Worm (Caenorhabditis elegans) whole organism, mixed stage, embryonic: Measurements from ENCODE around the gene srlf-31.

Source experiments
- M03D4.4 ChIP-seq: sonication (generic microtip); optimal IDR thresholded peaks from 2 replicates; lab custom pipeline; 2017; ENCODE audit warnings: mild to moderate bottlenecking, missing genetic modification characterization, missing compliant biosample characterization
- bed-3 ChIP-seq: fragments of 200-800 bp; sonication (Bioruptor generic); optimal IDR thresholded peaks from 3 replicates; lab custom pipeline; 2018; ENCODE audit warnings: mild to moderate bottlenecking, missing genetic modification characterization, moderate library complexity, missing compliant biosample characterization
- blmp-1 ChIP-seq: fragments of 150-350 bp; optimal IDR thresholded peaks from 2 replicates; lab custom pipeline; 2014; ENCODE audit warnings: missing biosample characterization, missing genetic modification characterization
- ceh-43 ChIP-seq: fragments of 200-800 bp; sonication (Bioruptor generic); optimal IDR thresholded peaks from 2 replicates; lab custom pipeline; 2018; ENCODE audit warnings: mild to moderate bottlenecking, missing genetic modification characterization, moderate library complexity, missing compliant biosample characterization
- ces-1 ChIP-seq: fragments of 150-350 bp; optimal IDR thresholded peaks from 2 replicates; lab custom pipeline; 2014; ENCODE audit warnings: missing biosample characterization, missing genetic modification reagents, missing genetic modification characterization
- cnd-1 ChIP-seq: fragments of 200-800 bp; sonication (Bioruptor generic); optimal IDR thresholded peaks from 2 replicates; lab custom pipeline; 2018; ENCODE audit warnings: mild to moderate bottlenecking, missing genetic modification characterization, missing compliant biosample characterization
- drap-1 ChIP-seq: fragments of 200-800 bp; sonication (Bioruptor generic); optimal IDR thresholded peaks from 3 replicates; lab custom pipeline; 2018; ENCODE audit warnings: mild to moderate bottlenecking, missing genetic modification characterization, missing compliant biosample characterization
- elt-1 ChIP-seq: sonication (generic microtip); optimal IDR thresholded peaks from 2 replicates; lab custom pipeline; 2017; ENCODE audit warnings: missing genetic modification characterization, mild to moderate bottlenecking, missing compliant biosample characterization, antibody characterized with exemption, moderate library complexity, borderline replicate concordance; ENCODE audit not compliant: insufficient read depth
- flh-1 ChIP-seq: fragments of 200-800 bp; sonication (Bioruptor generic); optimal IDR thresholded peaks from 2 replicates; lab custom pipeline; 2018; ENCODE audit warnings: mild to moderate bottlenecking, missing genetic modification characterization, moderate library complexity, missing compliant biosample characterization
- ham-2 ChIP-seq: fragments of 200-800 bp; sonication (Bioruptor generic); optimal IDR thresholded peaks from 2 replicates; lab custom pipeline; 2018; ENCODE audit warnings: mild to moderate bottlenecking, missing genetic modification characterization, missing compliant biosample characterization
- hlh-1 ChIP-seq: fragments of 150-350 bp; optimal IDR thresholded peaks from 2 replicates; lab custom pipeline; 2014; ENCODE audit warnings: missing biosample characterization, missing genetic modification reagents, missing genetic modification characterization
- lin-13 ChIP-seq: fragments of 150-350 bp; optimal IDR thresholded peaks from 2 replicates; lab custom pipeline; 2014; ENCODE audit warnings: missing biosample characterization, missing genetic modification characterization
- lsy-2 ChIP-seq: fragments of 150-350 bp; optimal IDR thresholded peaks from 2 replicates; lab custom pipeline; 2014; ENCODE audit warnings: missing biosample characterization, missing genetic modification characterization
- mab-5 ChIP-seq: fragments of 150-350 bp; optimal IDR thresholded peaks from 2 replicates; lab custom pipeline; 2014; ENCODE audit warnings: missing biosample characterization, missing genetic modification characterization
- mep-1 ChIP-seq: fragments of 150-350 bp; optimal IDR thresholded peaks from 2 replicates; lab custom pipeline; 2017; ENCODE audit warnings: missing biosample characterization, missing genetic modification reagents, missing genetic modification characterization, inconsistent platforms
- mls-2 ChIP-seq: sonication (generic microtip); optimal IDR thresholded peaks from 2 replicates; lab custom pipeline; 2016; ENCODE audit warnings: mild to moderate bottlenecking, missing genetic modification characterization, moderate library complexity, missing compliant biosample characterization
- nhr-12 ChIP-seq: fragments of 150-350 bp; optimal IDR thresholded peaks from 2 replicates; lab custom pipeline; 2014; ENCODE audit warnings: missing biosample characterization, missing genetic modification characterization
- nhr-2 ChIP-seq: fragments of 150-350 bp; optimal IDR thresholded peaks from 2 replicates; lab custom pipeline; 2014; ENCODE audit warnings: missing biosample characterization, missing genetic modification characterization
- nhr-237 ChIP-seq: fragments of 150-350 bp; optimal IDR thresholded peaks from 2 replicates; lab custom pipeline; 2014; ENCODE audit warnings: missing biosample characterization, missing genetic modification characterization
- nhr-76 ChIP-seq: sonication (generic microtip); optimal IDR thresholded peaks from 2 replicates; lab custom pipeline; 2017; ENCODE audit warnings: missing biosample characterization, missing genetic modification characterization
- pha-4 ChIP-seq: fragments of 150-350 bp; optimal IDR thresholded peaks from 2 replicates; lab custom pipeline; 2018; ENCODE audit warnings: missing biosample characterization, missing genetic modification reagents, missing genetic modification characterization
- sem-2 ChIP-seq: fragments of 200-800 bp; sonication (Bioruptor generic); optimal IDR thresholded peaks from 2 replicates; lab custom pipeline; 2018; ENCODE audit warnings: mild to moderate bottlenecking, missing genetic modification characterization, missing compliant biosample characterization
- snpc-4 ChIP-seq: fragments of 150-350 bp; optimal IDR thresholded peaks from 2 replicates; lab custom pipeline; 2014; ENCODE audit warnings: missing biosample characterization, missing genetic modification characterization
- sptf-1 ChIP-seq: sonication (generic microtip); optimal IDR thresholded peaks from 2 replicates; lab custom pipeline; 2017; ENCODE audit warnings: mild to moderate bottlenecking, missing genetic modification characterization, moderate library complexity, missing compliant biosample characterization
- tbx-8 ChIP-seq: fragments of 200-800 bp; sonication (Bioruptor generic); optimal IDR thresholded peaks from 2 replicates; lab custom pipeline; 2018; ENCODE audit warnings: mild to moderate bottlenecking, missing genetic modification characterization, moderate library complexity, missing compliant biosample characterization
- unc-120 ChIP-seq: sonication (generic microtip); optimal IDR thresholded peaks from 2 replicates; lab custom pipeline; 2017; ENCODE audit warnings: missing genetic modification characterization, missing compliant biosample characterization; ENCODE audit not compliant: poor library complexity, severe bottlenecking
- unc-39 ChIP-seq: fragments of 150-350 bp; optimal IDR thresholded peaks from 2 replicates; lab custom pipeline; 2014; ENCODE audit warnings: missing biosample characterization, missing genetic modification characterization
- unc-62 ChIP-seq: fragments of 150-350 bp; optimal IDR thresholded peaks from 2 replicates; lab custom pipeline; 2014; ENCODE audit warnings: missing biosample characterization, missing genetic modification reagents, missing genetic modification characterization
- zip-8 ChIP-seq: fragments of 150-350 bp; optimal IDR thresholded peaks from 2 replicates; lab custom pipeline; 2014; ENCODE audit warnings: missing biosample characterization, missing genetic modification characterization
- ztf-11 ChIP-seq: fragments of 150-350 bp; optimal IDR thresholded peaks from 2 replicates; lab custom pipeline; 2014; ENCODE audit warnings: missing biosample characterization, missing genetic modification characterization

Gene srlf-31

ce11 chrIV:11908733-11909132 lies 14.2 kb downstream of the srlf-31 start:
- TF ChIP-seq ztf-11 (no peak), nhr-237 (no peak), M03D4.4 (no peak), tbx-8 (GFP tag; lab: Kevin White, UChicago) (no peak), sptf-1 (tag; lab: Kevin White, UChicago) (no peak), blmp-1 (tag; lab: Kevin White, UChicago) (no peak), sem-2 (GFP tag; lab: Kevin White, UChicago) (no peak), mab-5 (tag; lab: Kevin White, UChicago) (no peak), cnd-1 (no peak), hlh-1 (tag; lab: Kevin White, UChicago) (no peak)

DNA sequence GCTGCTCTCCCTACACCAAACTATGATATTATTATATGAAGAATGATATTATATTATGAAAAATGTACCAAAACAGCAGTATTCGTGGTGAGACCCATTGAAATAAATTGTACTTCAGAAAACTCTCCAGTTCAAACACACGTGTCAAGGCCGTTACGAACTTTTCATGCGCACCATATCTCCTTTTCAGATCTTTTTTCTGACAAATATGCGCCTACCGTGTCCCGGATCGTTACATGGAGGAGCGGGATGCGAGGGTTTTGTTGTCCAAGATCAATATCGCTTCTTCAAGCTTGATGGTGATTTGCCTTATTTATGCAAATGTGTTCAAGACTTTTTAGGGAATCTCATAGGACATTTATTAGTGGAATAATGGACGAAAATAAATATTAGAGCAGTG lies 19.3 kb downstream of the srlf-31 start:
- TF ChIP-seq mep-1 (no peak), lin-13 (tag; lab: Kevin White, UChicago) (no peak), elt-1 (tag; lab: Kevin White, UChicago) (peak; percentile 5), mls-2 (tag; lab: Kevin White, UChicago) (no peak), flh-1 (GFP tag; lab: Kevin White, UChicago) (no peak)

ce11 chrIV:11902832-11903231 lies 20.1 kb downstream of the srlf-31 start:
- TF ChIP-seq nhr-2 (tag; lab: Kevin White, UChicago) (no peak), unc-62 (GFP tag; lab: Kevin White, UChicago) (no peak), bed-3 (GFP tag; lab: Kevin White, UChicago) (no peak), elt-1 (tag; lab: Kevin White, UChicago) (no peak), unc-120 (tag; lab: Kevin White, UChicago) (no peak), nhr-12 (no peak), snpc-4 (tag; lab: Kevin White, UChicago) (no peak), tbx-8 (GFP tag; lab: Kevin White, UChicago) (no peak), ceh-43 (no peak), lsy-2 (no peak), sem-2 (GFP tag; lab: Kevin White, UChicago) (no peak), flh-1 (GFP tag; lab: Kevin White, UChicago) (no peak), ztf-11 (no peak), ces-1 (GFP tag; lab: Kevin White, UChicago) (no peak), zip-8 (tag; lab: Kevin White, UChicago) (no peak)

DNA sequence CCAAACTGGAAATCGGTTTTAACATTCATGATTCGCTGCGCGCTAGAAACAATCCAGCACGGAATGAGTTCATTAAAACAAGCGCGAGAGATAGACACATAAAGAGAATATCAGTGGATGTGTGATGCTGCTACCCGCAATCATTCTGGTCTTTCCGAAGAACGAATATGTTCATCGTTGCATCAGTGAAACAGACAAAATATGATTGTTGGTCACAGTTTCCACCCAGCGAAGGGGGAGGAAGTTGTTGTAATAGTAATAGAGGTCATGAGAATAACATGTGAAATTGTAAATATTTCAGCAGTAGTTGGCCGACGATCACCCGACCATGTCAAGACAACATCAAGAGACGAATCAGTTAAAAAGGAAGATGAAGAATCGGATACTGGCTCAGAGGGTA lies 21.8 kb downstream of the srlf-31 start:
- TF ChIP-seq sem-2 (GFP tag; lab: Kevin White, UChicago) (no peak), mls-2 (tag; lab: Kevin White, UChicago) (no peak), cnd-1 (no peak), drap-1 (GFP tag; lab: Kevin White, UChicago) (no peak), hlh-1 (tag; lab: Kevin White, UChicago) (no peak), unc-39 (tag; lab: Kevin White, UChicago) (no peak), flh-1 (GFP tag; lab: Kevin White, UChicago) (no peak), bed-3 (GFP tag; lab: Kevin White, UChicago) (no peak), nhr-76 (tag; lab: Kevin White, UChicago) (no peak), pha-4 (tag; lab: Kevin White, UChicago) (no peak), ceh-43 (no peak), zip-8 (tag; lab: Kevin White, UChicago) (no peak), mep-1 (no peak)

ce11 chrIV:11900399-11900798 lies 22.6 kb downstream of the srlf-31 start:
- no peak for TF ChIP-seq ceh-43
- TF ChIP-seq elt-1 (tag; lab: Kevin White, UChicago) = peak; percentile 66

ce11 chrIV:11899358-11899757 lies 23.6 kb downstream of the srlf-31 start, which contains the start of gene nhr-43:
nhr-43 (plus strand) TSS chrIV:11899590.
- no peak for TF ChIP-seq nhr-2 (tag; lab: Kevin White, UChicago)
- TF ChIP-seq ham-2 (GFP tag; lab: Kevin White, UChicago) = peak; percentile 12
